Fruit fly (Drosophila melanogaster) whole organism, embryonic: ENCODE results near the gene CG32259.
A peak's percentile ranks its signal among the peaks of the same experiment; 100 is the strongest.

ENCODE experiments used
- ATbp ChIP-seq: fragments of 200-800 bp; sonication (Bioruptor generic); optimal IDR thresholded peaks from 2 replicates; lab custom pipeline; 2017; ENCODE audit warnings: missing biosample characterization, mild to moderate bottlenecking, missing genetic modification characterization, missing genetic modification reagents
- Adf1 ChIP-seq: fragments of 200-800 bp; sonication (Bioruptor generic); IDR thresholded peaks from 2 replicates; pipeline ENCODE4 v1.3.6; 2022; ENCODE audit warnings: missing biosample characterization, missing genetic modification characterization
- Aef1 ChIP-seq: fragments of 200-800 bp; sonication (Bioruptor generic); IDR thresholded peaks from 3 replicates; pipeline ENCODE4 v1.3.6; 2022; ENCODE audit warnings: missing biosample characterization, missing genetic modification characterization
- CG10147 ChIP-seq: fragments of 200-800 bp; sonication (Bioruptor generic); optimal IDR thresholded peaks from 2 replicates; lab custom pipeline; 2019; ENCODE audit warnings: missing biosample characterization, mild to moderate bottlenecking, missing genetic modification characterization, moderate library complexity
- CG10431 ChIP-seq: fragments of 200-800 bp; sonication (Bioruptor generic); optimal IDR thresholded peaks from 3 replicates; lab custom pipeline; 2018; ENCODE audit warnings: missing biosample characterization, mild to moderate bottlenecking, missing genetic modification characterization
- CG10979 ChIP-seq: fragments of 200-800 bp; sonication (Bioruptor generic); optimal IDR thresholded peaks from 2 replicates; lab custom pipeline; 2018; ENCODE audit warnings: missing biosample characterization, mild to moderate bottlenecking, missing genetic modification characterization, moderate library complexity
- CG11696 ChIP-seq: fragments of 200-800 bp; sonication (Bioruptor generic); IDR thresholded peaks from 2 replicates; pipeline ENCODE4 v1.3.6; 2022; ENCODE audit warnings: missing biosample characterization, missing genetic modification characterization
- CG12299 ChIP-seq: fragments of 200-800 bp; sonication (Bioruptor generic); optimal IDR thresholded peaks from 2 replicates; lab custom pipeline; 2018; ENCODE audit warnings: missing biosample characterization, mild to moderate bottlenecking, missing genetic modification characterization
- CG12659 ChIP-seq: fragments of 200-800 bp; sonication (Bioruptor generic); optimal IDR thresholded peaks from 3 replicates; lab custom pipeline; 2017; ENCODE audit warnings: mild to moderate bottlenecking, missing biosample characterization, missing genetic modification reagents, missing genetic modification characterization
- CG12769 ChIP-seq: fragments of 200-800 bp; sonication (Bioruptor generic); optimal IDR thresholded peaks from 2 replicates; lab custom pipeline; 2019; ENCODE audit warnings: missing biosample characterization, mild to moderate bottlenecking, missing genetic modification characterization, moderate library complexity
- CG13894 ChIP-seq: fragments of 200-800 bp; sonication (Bioruptor generic); optimal IDR thresholded peaks from 3 replicates; lab custom pipeline; 2018; ENCODE audit warnings: missing biosample characterization, mild to moderate bottlenecking, missing genetic modification characterization, moderate library complexity
- CG14050 ChIP-seq: fragments of 200-800 bp; sonication (Bioruptor generic); IDR thresholded peaks from 3 replicates; pipeline ENCODE4 v1.3.6; 2022; ENCODE audit warnings: missing biosample characterization, missing genetic modification characterization
- CG17829 ChIP-seq: fragments of 200-800 bp; optimal IDR thresholded peaks from 2 replicates; lab custom pipeline; 2019; ENCODE audit warnings: missing biosample characterization, mild to moderate bottlenecking, missing genetic modification characterization, moderate library complexity
- CG18262 ChIP-seq: fragments of 200-800 bp; optimal IDR thresholded peaks from 3 replicates; lab custom pipeline; 2019; ENCODE audit warnings: missing biosample characterization, mild to moderate bottlenecking, missing genetic modification characterization, moderate library complexity
- CG1832 ChIP-seq: fragments of 200-800 bp; sonication (Bioruptor generic); optimal IDR thresholded peaks from 2 replicates; lab custom pipeline; 2017; ENCODE audit warnings: missing biosample characterization, mild to moderate bottlenecking, missing genetic modification characterization, inconsistent platforms
- CG2129 ChIP-seq: fragments of 200-800 bp; sonication (Bioruptor generic); IDR thresholded peaks from 2 replicates; pipeline ENCODE4 v1.3.6; 2022; ENCODE audit warnings: missing biosample characterization, missing genetic modification characterization; ENCODE audit not compliant: partially characterized antibody
- CG3065 ChIP-seq: fragments of 200-800 bp; sonication (Bioruptor generic); optimal IDR thresholded peaks from 2 replicates; lab custom pipeline; 2016; ENCODE audit warnings: missing biosample characterization, missing genetic modification characterization
- CG31365 ChIP-seq: fragments of 200-800 bp; sonication (Bioruptor generic); optimal IDR thresholded peaks from 2 replicates; lab custom pipeline; 2018; ENCODE audit warnings: missing biosample characterization, mild to moderate bottlenecking, missing genetic modification characterization
- CG32772 ChIP-seq: fragments of 200-800 bp; sonication (Bioruptor generic); IDR thresholded peaks from 2 replicates; pipeline ENCODE4 v1.3.6; 2022; ENCODE audit warnings: missing biosample characterization, missing genetic modification characterization
- CG4707 ChIP-seq: fragments of 200-800 bp; sonication (Bioruptor generic); optimal IDR thresholded peaks from 2 replicates; lab custom pipeline; 2018; ENCODE audit warnings: missing biosample characterization, mild to moderate bottlenecking, missing genetic modification characterization, moderate library complexity
- CG4730 ChIP-seq: fragments of 200-800 bp; sonication (Bioruptor generic); IDR thresholded peaks from 2 replicates; pipeline ENCODE4 v1.3.6; 2022; ENCODE audit warnings: missing biosample characterization, missing genetic modification characterization
- CG6654 ChIP-seq: fragments of 200-800 bp; sonication (Bioruptor generic); optimal IDR thresholded peaks from 2 replicates; lab custom pipeline; 2017; ENCODE audit warnings: missing biosample characterization, mild to moderate bottlenecking, missing genetic modification characterization
- CG8290 ChIP-seq, 3 experiments: fragments of 200-800 bp; sonication (Bioruptor generic); optimal IDR thresholded peaks; 2 replicates each; lab custom pipeline; 2016 to 2019; ENCODE audit warnings: missing biosample characterization in 3 of 3, missing genetic modification characterization in 3 of 3, mild to moderate bottlenecking in 2 of 3, moderate library complexity in 1 of 3
- Chrac-16 ChIP-seq: fragments of 200-800 bp; sonication (Bioruptor generic); optimal IDR thresholded peaks from 3 replicates; lab custom pipeline; 2016; ENCODE audit warnings: missing biosample characterization, missing genetic modification characterization
- D19B ChIP-seq: fragments of 200-800 bp; sonication (Bioruptor generic); optimal IDR thresholded peaks from 2 replicates; lab custom pipeline; 2017; ENCODE audit warnings: missing biosample characterization, mild to moderate bottlenecking, missing genetic modification characterization
- Deaf1 ChIP-seq: fragments of 200-800 bp; optimal IDR thresholded peaks from 3 replicates; lab custom pipeline; 2019; ENCODE audit warnings: missing biosample characterization, mild to moderate bottlenecking, missing genetic modification characterization, moderate library complexity
- Dll ChIP-seq: fragments of 200-800 bp; sonication (Bioruptor generic); IDR thresholded peaks from 4 replicates; pipeline ENCODE4 v1.3.6; 2022; ENCODE audit warnings: missing biosample characterization, missing genetic modification characterization; ENCODE audit not compliant: partially characterized antibody
- Nf-YC ChIP-seq: fragments of 200-800 bp; optimal IDR thresholded peaks from 3 replicates; lab custom pipeline; 2019; ENCODE audit warnings: missing biosample characterization, mild to moderate bottlenecking, missing genetic modification characterization, moderate library complexity
- Oaz ChIP-seq: fragments of 200-800 bp; sonication (Bioruptor generic); IDR thresholded peaks from 2 replicates; pipeline ENCODE4 v1.3.6; 2022; ENCODE audit warnings: missing biosample characterization, missing genetic modification characterization
- Pdp1 ChIP-seq, 2 experiments: fragments of 200-800 bp; sonication (Bioruptor generic); optimal IDR thresholded peaks; 3 replicates each; lab custom pipeline; 2016; ENCODE audit warnings: missing biosample characterization in 2 of 2, missing genetic modification characterization in 2 of 2, mild to moderate bottlenecking in 1 of 2, moderate library complexity in 1 of 2
- Sry-δ ChIP-seq: fragments of 200-800 bp; sonication (Bioruptor generic); optimal IDR thresholded peaks from 2 replicates; lab custom pipeline; 2016; ENCODE audit warnings: missing biosample characterization, missing genetic modification characterization
- Vsx1 ChIP-seq: fragments of 200-800 bp; sonication (Bioruptor generic); optimal IDR thresholded peaks from 2 replicates; lab custom pipeline; 2017; ENCODE audit warnings: missing biosample characterization, mild to moderate bottlenecking, missing genetic modification characterization, missing genetic modification reagents
- YL-1 ChIP-seq: fragments of 200-800 bp; sonication (Bioruptor generic); optimal IDR thresholded peaks from 3 replicates; lab custom pipeline; 2017; ENCODE audit warnings: missing biosample characterization, mild to moderate bottlenecking, missing genetic modification characterization
- ab ChIP-seq: fragments of 200-800 bp; sonication (Bioruptor generic); optimal IDR thresholded peaks from 2 replicates; lab custom pipeline; 2016; ENCODE audit warnings: missing biosample characterization, missing genetic modification characterization
- bcd ChIP-seq: fragments of 200-800 bp; sonication (Bioruptor generic); optimal IDR thresholded peaks from 2 replicates; lab custom pipeline; 2017; ENCODE audit warnings: missing biosample characterization, mild to moderate bottlenecking, missing genetic modification characterization
- crp ChIP-seq, 2 experiments: fragments of 200-800 bp; sonication (Bioruptor generic); optimal IDR thresholded peaks; 2 replicates in 1 of 2; 3 replicates in 1 of 2; lab custom pipeline; 2017; ENCODE audit warnings: missing biosample characterization in 2 of 2, missing genetic modification characterization in 2 of 2, mild to moderate bottlenecking in 1 of 2, moderate library complexity in 1 of 2
- dimm ChIP-seq: fragments of 200-800 bp; sonication (Bioruptor generic); IDR thresholded peaks from 2 replicates; pipeline ENCODE4 v1.3.6; 2022; ENCODE audit warnings: missing biosample characterization, missing genetic modification characterization
- gt ChIP-seq: fragments of 200-800 bp; sonication (Bioruptor generic); IDR thresholded peaks from 2 replicates; pipeline ENCODE4 v1.3.6; 2022; ENCODE audit warnings: missing biosample characterization, missing genetic modification characterization
- ind ChIP-seq: fragments of 200-800 bp; sonication (Bioruptor generic); optimal IDR thresholded peaks from 3 replicates; lab custom pipeline; 2016; ENCODE audit warnings: missing biosample characterization, missing genetic modification characterization
- jigr1 ChIP-seq: fragments of 200-800 bp; sonication (Bioruptor generic); IDR thresholded peaks from 3 replicates; pipeline ENCODE4 v1.3.6; 2022; ENCODE audit warnings: missing biosample characterization, missing genetic modification characterization
- nerfin-2 ChIP-seq: fragments of 200-800 bp; sonication (Bioruptor generic); IDR thresholded peaks from 2 replicates; pipeline ENCODE4 v1.3.6; 2022; ENCODE audit warnings: missing biosample characterization, missing genetic modification characterization; ENCODE audit not compliant: partially characterized antibody
- odd ChIP-seq: fragments of 200-800 bp; sonication (Bioruptor generic); optimal IDR thresholded peaks from 2 replicates; lab custom pipeline; 2017; ENCODE audit warnings: missing biosample characterization, mild to moderate bottlenecking, missing genetic modification characterization
- pnt ChIP-seq: fragments of 200-800 bp; sonication (Bioruptor generic); optimal IDR thresholded peaks from 3 replicates; lab custom pipeline; 2016; ENCODE audit warnings: missing biosample characterization, missing genetic modification characterization
- sens-2 ChIP-seq: fragments of 200-800 bp; sonication (Bioruptor generic); IDR thresholded peaks from 2 replicates; pipeline ENCODE4 v1.3.6; 2022; ENCODE audit warnings: missing biosample characterization, missing genetic modification characterization
- sisA ChIP-seq: fragments of 200-800 bp; sonication (Bioruptor generic); IDR thresholded peaks from 2 replicates; pipeline ENCODE4 v1.3.6; 2022; ENCODE audit warnings: missing biosample characterization, missing genetic modification characterization
- slbo ChIP-seq: fragments of 200-800 bp; sonication (Bioruptor generic); IDR thresholded peaks from 2 replicates; pipeline ENCODE4 v1.3.6; 2022; ENCODE audit warnings: missing biosample characterization, missing genetic modification characterization
- trem ChIP-seq: fragments of 200-800 bp; optimal IDR thresholded peaks from 3 replicates; lab custom pipeline; 2019; ENCODE audit warnings: missing biosample characterization, mild to moderate bottlenecking, missing genetic modification characterization, moderate library complexity
- ttk ChIP-seq: fragments of 200-800 bp; sonication (Bioruptor generic); IDR thresholded peaks from 2 replicates; pipeline ENCODE4 v2.1.2; 2022; ENCODE audit warnings: missing biosample characterization, missing genetic modification characterization
- vnd ChIP-seq: fragments of 200-800 bp; sonication (Bioruptor generic); IDR thresholded peaks from 3 replicates; pipeline ENCODE4 v1.3.6; 2022; ENCODE audit warnings: missing biosample characterization, missing genetic modification characterization; ENCODE audit not compliant: partially characterized antibody
- wek ChIP-seq: fragments of 200-800 bp; sonication (Bioruptor generic); optimal IDR thresholded peaks from 3 replicates; lab custom pipeline; 2018; ENCODE audit warnings: missing biosample characterization, mild to moderate bottlenecking, missing genetic modification characterization, moderate library complexity

Gene CG32259

DNA sequence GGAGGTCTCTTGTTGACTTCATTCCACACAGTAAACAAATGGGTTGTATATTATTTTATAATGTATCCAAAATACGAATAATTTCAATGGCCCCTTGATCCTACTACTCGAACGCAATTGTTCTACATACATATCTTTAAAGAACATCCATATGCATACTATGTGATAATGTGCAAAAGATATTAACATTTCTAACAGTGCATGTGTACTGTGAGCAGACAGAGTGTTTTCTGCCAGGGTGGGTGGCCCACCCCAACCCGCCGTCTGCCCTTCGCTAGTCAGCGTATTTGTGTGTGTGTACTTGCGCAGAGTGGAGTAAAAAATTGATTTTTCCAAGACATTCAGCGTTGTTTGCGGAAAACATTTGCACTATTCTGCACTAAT lies 1.8 kb downstream of the CG32259 start (continued):
- TF ChIP-seq pnt = peak; percentile 20
- TF ChIP-seq trem (tag; lab: Kevin White, UChicago) = peak; percentile 22
- TF ChIP-seq CG17829 (tag; lab: Kevin White, UChicago) = no peak
- no peak for TF ChIP-seq CG1832 (GFP tag; lab: Kevin White, UChicago)
- TF ChIP-seq ttk (GFP tag; lab: Robert Waterston, UW) = peak; percentile 81
- peak; percentile 26; the same call in 1 of the 2 replicates for TF ChIP-seq CG4730 (GFP tag; lab: Robert Waterston, UW)
- TF ChIP-seq ab (GFP tag; lab: Kevin White, UChicago) = no peak
- TF ChIP-seq CG10431 (GFP tag; lab: Kevin White, UChicago) = no peak
- no peak for TF ChIP-seq CG2129 (GFP tag; lab: Robert Waterston, UW)
- TF ChIP-seq slbo (GFP tag; lab: Robert Waterston, UW) = peak; percentile 88
- TF ChIP-seq Dll (GFP tag; lab: Robert Waterston, UW) = no peak
- no peak for TF ChIP-seq CG13894 (tag; lab: Kevin White, UChicago)
- TF ChIP-seq CG14050 (GFP tag; lab: Robert Waterston, UW) = peak; percentile 74
- TF ChIP-seq ind (GFP tag; lab: Kevin White, UChicago) = peak; percentile 68
- peak; percentile 12 for TF ChIP-seq Chrac-16 (GFP tag; lab: Kevin White, UChicago)
- no peak for TF ChIP-seq Nf-YC (tag; lab: Kevin White, UChicago)
- TF ChIP-seq nerfin-2 (GFP tag; lab: Robert Waterston, UW) = no peak
- no peak for TF ChIP-seq D19B
- peak; percentile 63; the same call in 1 of the 2 replicates for TF ChIP-seq sens-2 (GFP tag; lab: Robert Waterston, UW)
- TF ChIP-seq jigr1 (GFP tag; lab: Robert Waterston, UW) = peak; percentile 51; the same call in 2 of the 3 replicates
- TF ChIP-seq CG6654 (GFP tag; lab: Kevin White, UChicago) = peak; percentile 26
- 0 out of 2 replicates have a peak, but pooled peaks have one; percentile 28 for TF ChIP-seq dimm (GFP tag; lab: Robert Waterston, UW)
- TF ChIP-seq wek (GFP tag; lab: Kevin White, UChicago) = no peak
- peak; percentile 29 for TF ChIP-seq CG10147 (GFP tag; lab: Kevin White, UChicago)
- no peak for TF ChIP-seq CG12659 (GFP tag; lab: Kevin White, UChicago)
- peak; percentile 76 for TF ChIP-seq ATbp
- no peak for TF ChIP-seq Vsx1 (GFP tag; lab: Kevin White, UChicago)
- no peak for TF ChIP-seq vnd
- no peak for TF ChIP-seq CG3065 (GFP tag; lab: Kevin White, UChicago)
- TF ChIP-seq Deaf1 (tag; lab: Kevin White, UChicago) = no peak
- TF ChIP-seq sisA (GFP tag; lab: Robert Waterston, UW) = peak; percentile 82
- TF ChIP-seq bcd (GFP tag; lab: Kevin White, UChicago) = peak; percentile 39
- TF ChIP-seq CG10979 = peak; percentile 29
- TF ChIP-seq Pdp1 (GFP tag; optimal IDR thresholded peaks at IDR 0.05; lab: Kevin White, UChicago) = no peak
- no peak for TF ChIP-seq crp (GFP tag; optimal IDR thresholded peaks at IDR 0.05; lab: Kevin White, UChicago)
- TF ChIP-seq CG32772 (GFP tag; lab: Robert Waterston, UW) = peak; percentile 69
- TF ChIP-seq gt (GFP tag; lab: Robert Waterston, UW) = no peak
- TF ChIP-seq CG31365 (tag; lab: Kevin White, UChicago) = peak; percentile 7
- peak; percentile 33 for TF ChIP-seq CG4707 (GFP tag; lab: Kevin White, UChicago)
- TF ChIP-seq Sry-δ = no peak
- no peak for TF ChIP-seq YL-1 (GFP tag; lab: Kevin White, UChicago)
- TF ChIP-seq CG8290 (GFP tag; optimal IDR thresholded peaks at IDR 0.05; lab: Kevin White, UChicago) = no peak
- peak in 1 of 2 experiments; percentile 95 for TF ChIP-seq CG8290 (tag; optimal IDR thresholded peaks at IDR 0.05; lab: Kevin White, UChicago)
- no peak for TF ChIP-seq Oaz
- TF ChIP-seq CG18262 (tag; lab: Kevin White, UChicago) = peak; percentile 22
- peak; percentile 32 for TF ChIP-seq CG12299 (tag; lab: Kevin White, UChicago)
- peak; percentile 89 for TF ChIP-seq CG12769 (tag; lab: Kevin White, UChicago)
- TF ChIP-seq Adf1 (GFP tag; lab: Robert Waterston, UW) = no peak
- TF ChIP-seq Aef1 (GFP tag; lab: Robert Waterston, UW) = peak; percentile 69
- TF ChIP-seq CG11696 (GFP tag; lab: Robert Waterston, UW) = 0 out of 2 replicates have a peak, but pooled peaks have one; percentile 39
- TF ChIP-seq odd (GFP tag; lab: Kevin White, UChicago) = no peak
